Worm (Caenorhabditis elegans) whole organism, mixed stage, embryonic: ENCODE data around the gene str-149.

Experiments used
- M03D4.4 ChIP-seq: sonication (generic microtip); optimal IDR thresholded peaks from 2 replicates; lab custom pipeline; 2017; ENCODE audit warnings: mild to moderate bottlenecking, missing genetic modification characterization, missing compliant biosample characterization
- bed-3 ChIP-seq: fragments of 200-800 bp; sonication (Bioruptor generic); optimal IDR thresholded peaks from 3 replicates; lab custom pipeline; 2018; ENCODE audit warnings: mild to moderate bottlenecking, missing genetic modification characterization, moderate library complexity, missing compliant biosample characterization
- blmp-1 ChIP-seq: fragments of 150-350 bp; optimal IDR thresholded peaks from 2 replicates; lab custom pipeline; 2014; ENCODE audit warnings: missing biosample characterization, missing genetic modification characterization
- ceh-39 ChIP-seq: fragments of 150-350 bp; optimal IDR thresholded peaks from 2 replicates; lab custom pipeline; 2014; ENCODE audit warnings: missing biosample characterization, missing genetic modification characterization
- ceh-43 ChIP-seq: fragments of 200-800 bp; sonication (Bioruptor generic); optimal IDR thresholded peaks from 2 replicates; lab custom pipeline; 2018; ENCODE audit warnings: mild to moderate bottlenecking, missing genetic modification characterization, moderate library complexity, missing compliant biosample characterization
- ceh-83 ChIP-seq: fragments of 200-800 bp; sonication (Bioruptor generic); optimal IDR thresholded peaks from 2 replicates; lab custom pipeline; 2018; ENCODE audit warnings: mild to moderate bottlenecking, missing genetic modification characterization, missing compliant biosample characterization
- ces-1 ChIP-seq: fragments of 150-350 bp; optimal IDR thresholded peaks from 2 replicates; lab custom pipeline; 2014; ENCODE audit warnings: missing biosample characterization, missing genetic modification reagents, missing genetic modification characterization
- drap-1 ChIP-seq: fragments of 200-800 bp; sonication (Bioruptor generic); optimal IDR thresholded peaks from 3 replicates; lab custom pipeline; 2018; ENCODE audit warnings: mild to moderate bottlenecking, missing genetic modification characterization, missing compliant biosample characterization
- elt-1 ChIP-seq: sonication (generic microtip); optimal IDR thresholded peaks from 2 replicates; lab custom pipeline; 2017; ENCODE audit warnings: missing genetic modification characterization, mild to moderate bottlenecking, missing compliant biosample characterization, antibody characterized with exemption, moderate library complexity, borderline replicate concordance; ENCODE audit not compliant: insufficient read depth
- ham-2 ChIP-seq: fragments of 200-800 bp; sonication (Bioruptor generic); optimal IDR thresholded peaks from 2 replicates; lab custom pipeline; 2018; ENCODE audit warnings: mild to moderate bottlenecking, missing genetic modification characterization, missing compliant biosample characterization
- hlh-1 ChIP-seq: fragments of 150-350 bp; optimal IDR thresholded peaks from 2 replicates; lab custom pipeline; 2014; ENCODE audit warnings: missing biosample characterization, missing genetic modification reagents, missing genetic modification characterization
- lin-13 ChIP-seq: fragments of 150-350 bp; optimal IDR thresholded peaks from 2 replicates; lab custom pipeline; 2014; ENCODE audit warnings: missing biosample characterization, missing genetic modification characterization
- lin-32 ChIP-seq: fragments of 200-800 bp; sonication (Bioruptor generic); optimal IDR thresholded peaks from 2 replicates; lab custom pipeline; 2018; ENCODE audit warnings: mild to moderate bottlenecking, missing genetic modification characterization, missing compliant biosample characterization
- lsy-2 ChIP-seq: fragments of 150-350 bp; optimal IDR thresholded peaks from 2 replicates; lab custom pipeline; 2014; ENCODE audit warnings: missing biosample characterization, missing genetic modification characterization
- mab-5 ChIP-seq: fragments of 150-350 bp; optimal IDR thresholded peaks from 2 replicates; lab custom pipeline; 2014; ENCODE audit warnings: missing biosample characterization, missing genetic modification characterization
- mls-2 ChIP-seq: sonication (generic microtip); optimal IDR thresholded peaks from 2 replicates; lab custom pipeline; 2016; ENCODE audit warnings: mild to moderate bottlenecking, missing genetic modification characterization, moderate library complexity, missing compliant biosample characterization
- nhr-2 ChIP-seq: fragments of 150-350 bp; optimal IDR thresholded peaks from 2 replicates; lab custom pipeline; 2014; ENCODE audit warnings: missing biosample characterization, missing genetic modification characterization
- nhr-237 ChIP-seq: fragments of 150-350 bp; optimal IDR thresholded peaks from 2 replicates; lab custom pipeline; 2014; ENCODE audit warnings: missing biosample characterization, missing genetic modification characterization
- nhr-28 ChIP-seq: fragments of 150-350 bp; optimal IDR thresholded peaks from 2 replicates; lab custom pipeline; 2014; ENCODE audit warnings: missing biosample characterization, missing genetic modification characterization
- nhr-76 ChIP-seq: sonication (generic microtip); optimal IDR thresholded peaks from 2 replicates; lab custom pipeline; 2017; ENCODE audit warnings: missing biosample characterization, missing genetic modification characterization
- pha-4 ChIP-seq: fragments of 150-350 bp; optimal IDR thresholded peaks from 2 replicates; lab custom pipeline; 2018; ENCODE audit warnings: missing biosample characterization, missing genetic modification reagents, missing genetic modification characterization
- sem-2 ChIP-seq: fragments of 200-800 bp; sonication (Bioruptor generic); optimal IDR thresholded peaks from 2 replicates; lab custom pipeline; 2018; ENCODE audit warnings: mild to moderate bottlenecking, missing genetic modification characterization, missing compliant biosample characterization
- snpc-4 ChIP-seq: fragments of 150-350 bp; optimal IDR thresholded peaks from 2 replicates; lab custom pipeline; 2014; ENCODE audit warnings: missing biosample characterization, missing genetic modification characterization
- sptf-1 ChIP-seq: sonication (generic microtip); optimal IDR thresholded peaks from 2 replicates; lab custom pipeline; 2017; ENCODE audit warnings: mild to moderate bottlenecking, missing genetic modification characterization, moderate library complexity, missing compliant biosample characterization
- tbx-8 ChIP-seq: fragments of 200-800 bp; sonication (Bioruptor generic); optimal IDR thresholded peaks from 2 replicates; lab custom pipeline; 2018; ENCODE audit warnings: mild to moderate bottlenecking, missing genetic modification characterization, moderate library complexity, missing compliant biosample characterization
- unc-120 ChIP-seq: sonication (generic microtip); optimal IDR thresholded peaks from 2 replicates; lab custom pipeline; 2017; ENCODE audit warnings: missing genetic modification characterization, missing compliant biosample characterization; ENCODE audit not compliant: poor library complexity, severe bottlenecking
- unc-39 ChIP-seq: fragments of 150-350 bp; optimal IDR thresholded peaks from 2 replicates; lab custom pipeline; 2014; ENCODE audit warnings: missing biosample characterization, missing genetic modification characterization
- unc-62 ChIP-seq: fragments of 150-350 bp; optimal IDR thresholded peaks from 2 replicates; lab custom pipeline; 2014; ENCODE audit warnings: missing biosample characterization, missing genetic modification reagents, missing genetic modification characterization
- zip-8 ChIP-seq: fragments of 150-350 bp; optimal IDR thresholded peaks from 2 replicates; lab custom pipeline; 2014; ENCODE audit warnings: missing biosample characterization, missing genetic modification characterization
- ztf-11 ChIP-seq: fragments of 150-350 bp; optimal IDR thresholded peaks from 2 replicates; lab custom pipeline; 2014; ENCODE audit warnings: missing biosample characterization, missing genetic modification characterization

Gene str-149

ce11 chrV:16599835-16600234 lies 26.6 kb downstream of the str-149 start:
- TF ChIP-seq nhr-28 (no peak), snpc-4 (tag; lab: Kevin White, UChicago) (no peak), unc-39 (tag; lab: Kevin White, UChicago) (no peak), nhr-76 (tag; lab: Kevin White, UChicago) (no peak), sem-2 (GFP tag; lab: Kevin White, UChicago) (no peak), tbx-8 (GFP tag; lab: Kevin White, UChicago) (no peak)

DNA sequence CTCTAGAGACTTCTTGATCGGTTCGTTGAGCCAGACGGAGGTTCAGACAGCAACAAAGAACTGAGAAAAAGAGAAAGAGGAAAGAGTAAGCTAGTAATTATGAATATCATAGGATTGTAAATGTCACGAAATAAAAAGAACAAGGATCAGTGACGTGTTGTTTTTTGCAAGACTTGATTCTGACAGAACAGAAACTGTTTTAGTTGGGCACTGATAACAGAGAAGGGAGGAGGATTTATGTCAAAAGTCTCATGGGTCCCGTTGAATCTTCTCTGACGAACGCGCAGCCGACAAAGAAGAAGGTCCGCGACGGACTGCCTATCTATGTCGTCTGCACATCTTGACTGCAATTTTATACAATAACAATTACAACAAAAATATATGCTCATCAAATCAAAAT lies 27.4 kb downstream of the str-149 start, which contains the start of gene T03E6.9:
Gene T03E6.9, minus strand, starts transcription at position 101 of the 400 bp plus-strand sequence.
- TF ChIP-seq nhr-76 (tag; lab: Kevin White, UChicago) (no peak), ceh-43 (GFP tag; lab: Kevin White, UChicago) (no peak), bed-3 (no peak), sem-2 (GFP tag; lab: Kevin White, UChicago) (no peak), sptf-1 (tag; lab: Kevin White, UChicago) (no peak), nhr-2 (tag; lab: Kevin White, UChicago) (no peak)

ce11 chrV:16603102-16603501 lies 29.8 kb downstream of the str-149 start, which contains the start of gene T03E6.8:
Gene T03E6.8 (minus strand): TSS chrV:16603202.
- TF ChIP-seq unc-62 (GFP tag; lab: Kevin White, UChicago) (no peak), pha-4 (no peak), lsy-2 (tag; lab: Kevin White, UChicago) (no peak), ceh-83 (GFP tag; lab: Kevin White, UChicago) (no peak), nhr-237 (tag; lab: Kevin White, UChicago) (no peak), nhr-28 (no peak), ceh-43 (GFP tag; lab: Kevin White, UChicago) (no peak), ztf-11 (tag; lab: Kevin White, UChicago) (no peak), ceh-39 (tag; lab: Kevin White, UChicago) (no peak), elt-1 (tag; lab: Kevin White, UChicago) (no peak), unc-39 (tag; lab: Kevin White, UChicago) (no peak)

DNA sequence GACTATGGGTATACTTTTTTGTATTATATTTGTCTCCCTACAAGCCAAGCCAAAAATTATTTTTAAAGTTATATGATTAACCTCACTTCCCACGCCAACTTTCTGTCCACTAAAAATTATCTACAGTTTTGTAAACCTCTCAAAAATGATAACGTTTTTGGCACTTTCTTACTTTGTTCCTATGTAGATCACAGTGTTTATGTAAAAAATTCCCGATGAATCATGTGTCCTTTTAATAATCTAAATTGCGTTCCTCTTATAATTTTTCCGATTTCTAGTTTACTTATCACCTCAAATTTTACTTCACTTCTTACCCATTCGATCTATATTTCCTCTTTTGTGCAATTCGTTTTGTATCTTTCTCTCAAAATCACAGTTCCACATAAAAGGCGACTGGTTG lies 31.0 kb downstream of the str-149 start:
- TF ChIP-seq zip-8 (no peak), mls-2 (no peak), sem-2 (GFP tag; lab: Kevin White, UChicago) (no peak), ceh-43 (GFP tag; lab: Kevin White, UChicago) (no peak), pha-4 (no peak), ham-2 (GFP tag; lab: Kevin White, UChicago) (no peak), M03D4.4 (tag; lab: Kevin White, UChicago) (no peak), ces-1 (no peak), nhr-2 (tag; lab: Kevin White, UChicago) (no peak), unc-39 (tag; lab: Kevin White, UChicago) (no peak), mab-5 (tag; lab: Kevin White, UChicago) (no peak), bed-3 (no peak), blmp-1 (tag; lab: Kevin White, UChicago) (no peak), lin-13 (tag; lab: Kevin White, UChicago) (no peak), lin-32 (GFP tag; lab: Kevin White, UChicago) (no peak)
- TF ChIP-seq, all 35 proteins: peak for 0

- TF ChIP-seq hlh-1 (no peak), unc-62 (GFP tag; lab: Kevin White, UChicago) (no peak), unc-120 (tag; lab: Kevin White, UChicago) (no peak)
Observed at ce11 chrV:16605463-16605862, 32.2 kb downstream of the str-149 start.

ce11 chrV:16606313-16606712 lies 33.0 kb downstream of the str-149 start, which contains the start of gene Y32B12C.1:
Gene Y32B12C.1 (plus strand): TSS chrV:16606613.
- TF ChIP-seq blmp-1 (tag; lab: Kevin White, UChicago) (no peak), drap-1 (GFP tag; lab: Kevin White, UChicago) (no peak)
